Worm (Caenorhabditis elegans) whole organism, L2 larva: ENCODE results near the gene dpy-17.

Experiments used
- ama-1 ChIP-seq: fragments of 150-350 bp; optimal IDR thresholded peaks from 2 replicates; lab custom pipeline; 2018; ENCODE audit warnings: inconsistent platforms
- lsy-2 ChIP-seq, 2 experiments: fragments of 150-350 bp in 1 of 2; sonication (generic microtip) in 1 of 2; optimal IDR thresholded peaks; 2 replicates each; lab custom pipeline; 2014 to 2017; ENCODE audit warnings: missing biosample characterization in 2 of 2, missing genetic modification characterization in 2 of 2
- nhr-12 ChIP-seq: fragments of 150-350 bp; optimal IDR thresholded peaks from 2 replicates; lab custom pipeline; 2014; ENCODE audit warnings: missing biosample characterization, missing genetic modification characterization
- nhr-25 ChIP-seq: fragments of 150-350 bp; sonication (generic microtip); optimal IDR thresholded peaks from 3 replicates; lab custom pipeline; 2014; ENCODE audit warnings: missing biosample characterization, missing genetic modification characterization
- peb-1 ChIP-seq: fragments of 150-350 bp; optimal IDR thresholded peaks from 2 replicates; lab custom pipeline; 2014; ENCODE audit warnings: missing biosample characterization, missing genetic modification characterization
- snpc-4 ChIP-seq: fragments of 150-350 bp; optimal IDR thresholded peaks from 2 replicates; lab custom pipeline; 2014; ENCODE audit warnings: missing biosample characterization, missing genetic modification characterization
- unc-39 ChIP-seq: fragments of 150-350 bp; optimal IDR thresholded peaks from 2 replicates; lab custom pipeline; 2014; ENCODE audit warnings: missing biosample characterization, missing genetic modification characterization
- unc-62 ChIP-seq: fragments of 150-350 bp; optimal IDR thresholded peaks from 2 replicates; lab custom pipeline; 2014; ENCODE audit warnings: missing biosample characterization, missing genetic modification reagents, missing genetic modification characterization

DNA sequence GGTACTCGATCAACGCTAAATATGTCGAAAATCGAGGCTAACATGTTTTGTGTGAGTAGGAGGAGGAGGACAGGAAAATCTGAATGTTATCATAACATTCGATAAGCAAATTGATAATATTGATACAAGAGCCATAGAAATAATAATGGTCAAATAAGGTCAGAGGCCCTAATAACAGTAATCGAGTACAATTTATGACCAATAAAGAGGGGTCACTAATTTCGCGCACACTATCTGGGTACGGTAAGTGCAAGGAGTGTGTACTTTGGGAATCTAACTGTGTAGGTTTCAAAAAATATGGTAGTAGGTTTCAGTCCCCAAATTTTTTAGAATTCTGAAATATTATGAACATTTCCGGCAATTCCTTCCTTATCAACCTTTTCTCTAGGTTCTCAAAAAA lies 36.4 kb downstream of the dpy-17 start:
- TF ChIP-seq nhr-25 (tag; lab: Kevin White, UChicago), result no peak
- TF ChIP-seq snpc-4 (tag; lab: Kevin White, UChicago), result no peak
- no peak for TF ChIP-seq unc-62
- TF ChIP-seq ama-1 (lab: Kevin White, UChicago), result no peak
- TF ChIP-seq peb-1 (tag; lab: Kevin White, UChicago), result no peak
- TF ChIP-seq nhr-12 (tag; lab: Kevin White, UChicago), result no peak
- TF ChIP-seq unc-39 (tag; lab: Kevin White, UChicago), result no peak
- no peak for TF ChIP-seq lsy-2 (tag; optimal IDR thresholded peaks at IDR 0.05; lab: Kevin White, UChicago)
